Fruit fly (Drosophila melanogaster) whole organism, embryonic: ENCODE measurements around the gene Nadsyn.
A peak's percentile ranks its signal among the peaks of the same experiment; 100 is the strongest.

Source experiments
- Ada2b ChIP-seq: fragments of 200-800 bp; sonication (Bioruptor generic); IDR thresholded peaks from 2 replicates; pipeline ENCODE4 v1.3.6; 2022; ENCODE audit warnings: missing biosample characterization, missing genetic modification characterization
- CG10209 ChIP-seq: fragments of 200-800 bp; sonication (Bioruptor generic); optimal IDR thresholded peaks from 3 replicates; lab custom pipeline; 2017; ENCODE audit warnings: missing biosample characterization, mild to moderate bottlenecking, missing genetic modification characterization, missing genetic modification reagents
- CG1024 ChIP-seq: fragments of 200-800 bp; sonication (Bioruptor generic); IDR thresholded peaks from 2 replicates; pipeline ENCODE4 v1.3.6; 2022; ENCODE audit warnings: missing biosample characterization, missing genetic modification characterization
- CG10654 ChIP-seq: fragments of 200-800 bp; sonication (Bioruptor generic); optimal IDR thresholded peaks from 2 replicates; lab custom pipeline; 2016; ENCODE audit warnings: missing biosample characterization, missing genetic modification characterization
- CG12391 ChIP-seq: fragments of 200-800 bp; sonication (Bioruptor generic); optimal IDR thresholded peaks from 3 replicates; lab custom pipeline; 2018; ENCODE audit warnings: missing biosample characterization, mild to moderate bottlenecking, missing genetic modification characterization, moderate library complexity
- CG13287 ChIP-seq: fragments of 200-800 bp; sonication (Bioruptor generic); IDR thresholded peaks from 2 replicates; pipeline ENCODE4 v1.3.6; 2022; ENCODE audit warnings: missing biosample characterization, missing genetic modification characterization; ENCODE audit not compliant: partially characterized antibody
- CG13775 ChIP-seq: fragments of 200-800 bp; sonication (Bioruptor generic); optimal IDR thresholded peaks from 3 replicates; lab custom pipeline; 2017; ENCODE audit warnings: missing biosample characterization, mild to moderate bottlenecking, missing genetic modification characterization
- CG17328 ChIP-seq: fragments of 200-800 bp; sonication (Bioruptor generic); IDR thresholded peaks from 2 replicates; pipeline ENCODE4 v1.3.6; 2022; ENCODE audit warnings: missing biosample characterization, missing genetic modification characterization
- CG17385 ChIP-seq: fragments of 200-800 bp; sonication (Bioruptor generic); optimal IDR thresholded peaks from 3 replicates; lab custom pipeline; 2018; ENCODE audit warnings: missing biosample characterization, mild to moderate bottlenecking, missing genetic modification characterization
- CG17612 ChIP-seq: fragments of 200-800 bp; sonication (Bioruptor generic); IDR thresholded peaks from 2 replicates; pipeline ENCODE4 v1.3.6; 2022; ENCODE audit warnings: missing biosample characterization, missing genetic modification characterization
- CG2120 ChIP-seq: fragments of 200-800 bp; sonication (Bioruptor generic); optimal IDR thresholded peaks from 3 replicates; lab custom pipeline; 2016; ENCODE audit warnings: missing biosample characterization, missing genetic modification characterization
- CG2889 ChIP-seq: fragments of 200-800 bp; sonication (Bioruptor generic); IDR thresholded peaks from 3 replicates; pipeline ENCODE4 v1.3.6; 2022; ENCODE audit warnings: missing biosample characterization, missing genetic modification characterization
- CG4282 ChIP-seq: fragments of 200-800 bp; sonication (Bioruptor generic); optimal IDR thresholded peaks from 2 replicates; lab custom pipeline; 2016; ENCODE audit warnings: missing biosample characterization, missing genetic modification characterization
- CG4707 ChIP-seq: fragments of 200-800 bp; sonication (Bioruptor generic); optimal IDR thresholded peaks from 2 replicates; lab custom pipeline; 2018; ENCODE audit warnings: missing biosample characterization, mild to moderate bottlenecking, missing genetic modification characterization, moderate library complexity
- CG5180 ChIP-seq: fragments of 200-800 bp; sonication (Bioruptor generic); optimal IDR thresholded peaks from 3 replicates; lab custom pipeline; 2017; ENCODE audit warnings: missing biosample characterization, missing genetic modification characterization, mild to moderate bottlenecking, moderate library complexity, missing genetic modification reagents
- CG6854 ChIP-seq: fragments of 200-800 bp; sonication (Bioruptor generic); optimal IDR thresholded peaks from 3 replicates; lab custom pipeline; 2017; ENCODE audit warnings: missing biosample characterization, mild to moderate bottlenecking, missing genetic modification characterization
- CG7839 ChIP-seq: fragments of 200-800 bp; sonication (Bioruptor generic); optimal IDR thresholded peaks from 3 replicates; lab custom pipeline; 2018; ENCODE audit warnings: missing biosample characterization, mild to moderate bottlenecking, missing genetic modification characterization, moderate library complexity
- CG9609 ChIP-seq: fragments of 200-800 bp; sonication (Bioruptor generic); optimal IDR thresholded peaks from 3 replicates; lab custom pipeline; 2016; ENCODE audit warnings: missing biosample characterization, missing genetic modification characterization
- CG9817 ChIP-seq: fragments of 200-800 bp; sonication (Bioruptor generic); optimal IDR thresholded peaks from 2 replicates; lab custom pipeline; 2018; ENCODE audit warnings: missing biosample characterization, mild to moderate bottlenecking, missing genetic modification characterization, moderate library complexity
- Camta ChIP-seq: fragments of 200-800 bp; sonication (Bioruptor generic); optimal IDR thresholded peaks from 2 replicates; lab custom pipeline; 2016; ENCODE audit warnings: missing biosample characterization, missing genetic modification characterization
- Dbx ChIP-seq: fragments of 200-800 bp; sonication (Bioruptor generic); IDR thresholded peaks from 3 replicates; pipeline ENCODE4 v1.3.6; 2022; ENCODE audit warnings: missing biosample characterization, missing genetic modification characterization
- E2f2 ChIP-seq: fragments of 200-800 bp; sonication (Bioruptor generic); IDR thresholded peaks from 2 replicates; pipeline ENCODE4 v1.3.6; 2022; ENCODE audit warnings: missing biosample characterization, missing genetic modification characterization
- ERR ChIP-seq: fragments of 200-800 bp; sonication (Bioruptor generic); optimal IDR thresholded peaks from 2 replicates; lab custom pipeline; 2016; ENCODE audit warnings: missing biosample characterization, missing genetic modification characterization
- Fer3 ChIP-seq: fragments of 200-800 bp; sonication (Bioruptor generic); optimal IDR thresholded peaks from 2 replicates; lab custom pipeline; 2018; ENCODE audit warnings: missing biosample characterization, mild to moderate bottlenecking, missing genetic modification characterization, moderate library complexity
- HLH54F ChIP-seq: fragments of 200-800 bp; sonication (Bioruptor generic); optimal IDR thresholded peaks from 3 replicates; lab custom pipeline; 2016; ENCODE audit warnings: missing biosample characterization, missing genetic modification characterization
- Hsf ChIP-seq: fragments of 200-800 bp; sonication (Bioruptor generic); optimal IDR thresholded peaks from 3 replicates; lab custom pipeline; 2016; ENCODE audit warnings: missing biosample characterization, missing genetic modification characterization
- Max ChIP-seq: fragments of 200-800 bp; sonication (Bioruptor generic); optimal IDR thresholded peaks from 2 replicates; lab custom pipeline; 2016; ENCODE audit warnings: missing biosample characterization, mild to moderate bottlenecking, missing genetic modification characterization
- Mes4 ChIP-seq: fragments of 200-800 bp; sonication (Bioruptor generic); optimal IDR thresholded peaks from 2 replicates; lab custom pipeline; 2016; ENCODE audit warnings: missing biosample characterization, missing genetic modification characterization
- Poxn ChIP-seq: fragments of 200-800 bp; sonication (Bioruptor generic); IDR thresholded peaks from 2 replicates; pipeline ENCODE4 v1.3.6; 2022; ENCODE audit warnings: missing biosample characterization, missing genetic modification characterization
- TFAM ChIP-seq: fragments of 200-800 bp; sonication (Bioruptor generic); optimal IDR thresholded peaks from 2 replicates; lab custom pipeline; 2017; ENCODE audit warnings: missing biosample characterization, missing genetic modification characterization, inconsistent platforms
- amos ChIP-seq: fragments of 200-800 bp; sonication (Bioruptor generic); IDR thresholded peaks from 2 replicates; pipeline ENCODE4 v1.3.6; 2022; ENCODE audit warnings: missing biosample characterization, missing genetic modification characterization; ENCODE audit not compliant: partially characterized antibody
- ara ChIP-seq: fragments of 200-800 bp; sonication (Bioruptor generic); IDR thresholded peaks from 2 replicates; pipeline ENCODE4 v1.3.6; 2022; ENCODE audit warnings: missing biosample characterization, missing genetic modification characterization
- ase ChIP-seq: fragments of 200-800 bp; sonication (Bioruptor generic); IDR thresholded peaks from 3 replicates; pipeline ENCODE4 v1.3.6; 2022; ENCODE audit warnings: missing biosample characterization, missing genetic modification characterization
- az2 ChIP-seq: fragments of 200-800 bp; sonication (Bioruptor generic); optimal IDR thresholded peaks from 3 replicates; lab custom pipeline; 2016; ENCODE audit warnings: missing biosample characterization, missing genetic modification characterization
- cas ChIP-seq: fragments of 200-800 bp; sonication (Bioruptor generic); IDR thresholded peaks from 2 replicates; pipeline ENCODE4 v1.3.6; 2022; ENCODE audit warnings: missing biosample characterization, missing genetic modification characterization
- cwo ChIP-seq: fragments of 200-800 bp; sonication (Bioruptor generic); optimal IDR thresholded peaks from 3 replicates; lab custom pipeline; 2017; ENCODE audit warnings: missing biosample characterization, missing genetic modification characterization, mild to moderate bottlenecking, moderate library complexity, missing genetic modification reagents
- dan ChIP-seq: fragments of 200-800 bp; sonication (Bioruptor generic); IDR thresholded peaks from 2 replicates; pipeline ENCODE4 v1.3.6; 2022; ENCODE audit warnings: missing biosample characterization, missing genetic modification characterization
- dpn ChIP-seq, 2 experiments: fragments of 200-800 bp; sonication (Bioruptor generic); optimal IDR thresholded peaks; 3 replicates each; lab custom pipeline; 2016; ENCODE audit warnings: missing biosample characterization in 2 of 2, missing genetic modification characterization in 2 of 2
- her ChIP-seq: fragments of 200-800 bp; sonication (Bioruptor generic); optimal IDR thresholded peaks from 2 replicates; lab custom pipeline; 2016; ENCODE audit warnings: missing biosample characterization, missing genetic modification characterization
- kay ChIP-seq: fragments of 200-800 bp; sonication (Bioruptor generic); optimal IDR thresholded peaks from 2 replicates; lab custom pipeline; 2016; ENCODE audit warnings: missing biosample characterization, missing genetic modification characterization
- knrl ChIP-seq: fragments of 200-800 bp; sonication (Bioruptor generic); IDR thresholded peaks from 3 replicates; pipeline ENCODE4 v1.3.6; 2022; ENCODE audit warnings: missing biosample characterization, missing genetic modification characterization; ENCODE audit not compliant: partially characterized antibody
- lilli ChIP-seq: fragments of 200-800 bp; sonication (Bioruptor generic); optimal IDR thresholded peaks from 3 replicates; lab custom pipeline; 2016; ENCODE audit warnings: missing biosample characterization, missing genetic modification characterization
- mam ChIP-seq: fragments of 200-800 bp; sonication (Bioruptor generic); optimal IDR thresholded peaks from 3 replicates; lab custom pipeline; 2016; ENCODE audit warnings: missing biosample characterization, missing genetic modification characterization
- oc ChIP-seq: fragments of 200-800 bp; sonication (Bioruptor generic); optimal IDR thresholded peaks from 2 replicates; lab custom pipeline; 2018; ENCODE audit warnings: missing biosample characterization, mild to moderate bottlenecking, missing genetic modification characterization, moderate library complexity
- pfk ChIP-seq: fragments of 200-800 bp; sonication (Bioruptor generic); optimal IDR thresholded peaks from 2 replicates; lab custom pipeline; 2018; ENCODE audit warnings: missing biosample characterization, mild to moderate bottlenecking, missing genetic modification characterization, moderate library complexity
- run ChIP-seq: fragments of 200-800 bp; sonication (Bioruptor generic); optimal IDR thresholded peaks from 3 replicates; lab custom pipeline; 2018; ENCODE audit warnings: missing biosample characterization, mild to moderate bottlenecking, missing genetic modification characterization
- sna ChIP-seq: fragments of 200-800 bp; sonication (Bioruptor generic); IDR thresholded peaks from 2 replicates; pipeline ENCODE4 v1.3.6; 2022; ENCODE audit warnings: missing biosample characterization, missing genetic modification characterization; ENCODE audit not compliant: partially characterized antibody
- tll ChIP-seq, 2 experiments: fragments of 200-800 bp in 1 of 2; fragments of >200 bp in 1 of 2; sonication (Bioruptor generic) in 1 of 2; optimal IDR thresholded peaks; 2 replicates each; lab custom pipeline; 2017 to 2019; ENCODE audit warnings: missing biosample characterization in 2 of 2, missing genetic modification characterization in 2 of 2, mild to moderate bottlenecking in 1 of 2, moderate library complexity in 1 of 2
- vvl ChIP-seq: fragments of 200-800 bp; sonication (Bioruptor generic); IDR thresholded peaks from 2 replicates; pipeline ENCODE4 v1.3.6; 2022; ENCODE audit warnings: missing biosample characterization, missing genetic modification characterization

Nadsyn gene

DNA sequence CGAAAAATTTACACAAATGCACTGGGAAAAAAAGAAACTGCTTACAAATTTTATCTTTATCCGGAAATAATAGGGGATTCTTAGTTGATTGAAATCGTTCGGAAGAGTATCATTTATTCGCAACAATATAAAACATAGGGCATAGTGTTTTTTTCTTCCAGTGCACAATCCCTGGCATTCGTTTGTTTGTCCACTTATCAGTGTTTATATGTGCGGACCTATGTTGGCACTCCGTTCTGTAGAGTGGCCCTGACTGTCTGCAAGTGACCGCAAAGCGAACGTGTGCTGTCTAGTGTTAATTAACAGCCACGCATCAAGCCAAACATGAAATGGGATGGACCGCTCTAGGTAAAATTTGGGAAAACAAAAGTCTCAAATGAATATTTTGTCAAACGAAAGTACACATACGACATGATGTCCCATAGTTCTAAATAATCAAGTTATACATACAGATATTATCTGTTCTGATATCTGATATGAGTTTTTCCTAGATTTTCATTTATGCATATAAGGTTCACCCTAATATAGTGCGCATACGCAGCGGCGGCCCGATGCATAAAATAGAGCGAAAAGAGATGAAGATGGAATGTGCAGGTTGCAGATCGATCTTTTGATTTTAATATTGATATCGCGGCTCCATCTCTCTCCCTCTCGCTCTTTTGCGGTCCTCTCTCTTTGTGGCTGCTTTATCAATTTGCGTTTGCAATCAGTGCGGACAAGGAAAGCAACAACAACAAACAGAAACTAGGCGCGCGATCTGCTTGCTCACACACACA is 76.8 kb downstream of the Nadsyn start (continued):
- peak; percentile 51 for TF ChIP-seq CG4707 (GFP tag; lab: Kevin White, UChicago)
- peak; percentile 77 for TF ChIP-seq run
- peak; percentile 69 for TF ChIP-seq dan (GFP tag; lab: Robert Waterston, UW)
- peak; percentile 94 for TF ChIP-seq Camta (GFP tag; lab: Kevin White, UChicago)
- TF ChIP-seq sna (GFP tag; lab: Robert Waterston, UW), result no peak
- peak; percentile 86 for TF ChIP-seq cwo (GFP tag; lab: Kevin White, UChicago)
- peak; percentile 83 for TF ChIP-seq Poxn
- TF ChIP-seq Fer3 (tag; lab: Kevin White, UChicago), result peak; percentile 93
- peak; percentile 87 for TF ChIP-seq ara (GFP tag; lab: Robert Waterston, UW)
- peak; percentile 91 for TF ChIP-seq CG17328
- no peak for TF ChIP-seq pfk (GFP tag; lab: Kevin White, UChicago)
- TF ChIP-seq oc (tag; lab: Kevin White, UChicago), result peak; percentile 88
- peak; percentile 97 for TF ChIP-seq lilli (GFP tag; lab: Kevin White, UChicago)
- TF ChIP-seq CG13287 (GFP tag; lab: Robert Waterston, UW), result no peak
- peak; percentile 88 for TF ChIP-seq CG10654 (GFP tag; lab: Kevin White, UChicago)
- TF ChIP-seq kay (GFP tag; lab: Kevin White, UChicago), result peak; percentile 89
- TF ChIP-seq CG10209 (GFP tag; lab: Kevin White, UChicago), result peak; percentile 94
- peak; percentile 87 for TF ChIP-seq cas (GFP tag; lab: Robert Waterston, UW)
- TF ChIP-seq TFAM, result peak; percentile 64
- peak; percentile 94 for TF ChIP-seq ERR (GFP tag; lab: Kevin White, UChicago)
- peak; percentile 92 for TF ChIP-seq CG12391 (tag; lab: Kevin White, UChicago)
- peak; percentile 94 for TF ChIP-seq CG4282
- no peak for TF ChIP-seq knrl (GFP tag; lab: Robert Waterston, UW)
- peak; percentile 95 for TF ChIP-seq Hsf (GFP tag; lab: Kevin White, UChicago)
- no peak for TF ChIP-seq amos (GFP tag; lab: Robert Waterston, UW)
- peak; percentile 95 to 96 for TF ChIP-seq dpn (GFP tag; optimal IDR thresholded peaks at IDR 0.05; lab: Kevin White, UChicago)
- peak; percentile 85 for TF ChIP-seq CG6854
- peak; percentile 96 for TF ChIP-seq CG9609 (GFP tag; lab: Kevin White, UChicago)
- peak; percentile 97 for TF ChIP-seq vvl (GFP tag; lab: Robert Waterston, UW)
- TF ChIP-seq CG2889, result peak; percentile 92
- peak; percentile 91 for TF ChIP-seq CG17385 (GFP tag; lab: Kevin White, UChicago)
- TF ChIP-seq her (GFP tag; lab: Kevin White, UChicago), result peak; percentile 95
- TF ChIP-seq ase (GFP tag; lab: Robert Waterston, UW), result peak; percentile 89
- TF ChIP-seq Mes4 (GFP tag; lab: Kevin White, UChicago), result peak; percentile 89
- TF ChIP-seq CG7839, result peak; percentile 95
- TF ChIP-seq Max (GFP tag; lab: Kevin White, UChicago), result peak; percentile 92
- TF ChIP-seq CG17612 (GFP tag; lab: Robert Waterston, UW), result peak; percentile 84
- peak; percentile 91 for TF ChIP-seq CG13775 (GFP tag; lab: Kevin White, UChicago)
- TF ChIP-seq CG1024 (GFP tag; lab: Robert Waterston, UW), result peak; percentile 87
- peak; percentile 83 for TF ChIP-seq E2f2 (GFP tag; lab: Robert Waterston, UW)
- TF ChIP-seq mam, result peak; percentile 96
- TF ChIP-seq CG5180 (GFP tag; lab: Kevin White, UChicago), result peak; percentile 83
- TF ChIP-seq CG2120, result peak; percentile 97
- TF ChIP-seq tll (GFP tag; optimal IDR thresholded peaks at IDR 0.05; lab: Kevin White, UChicago), result no peak
- TF ChIP-seq az2 (GFP tag; lab: Kevin White, UChicago), result peak; percentile 94
- peak; percentile 95 for TF ChIP-seq Dbx (GFP tag; lab: Robert Waterston, UW)
- peak; percentile 93 for TF ChIP-seq Ada2b (GFP tag; lab: Robert Waterston, UW)
- TF ChIP-seq HLH54F (GFP tag; lab: Kevin White, UChicago), result peak; percentile 95
- TF ChIP-seq CG9817, result peak; percentile 93
